Worm (Caenorhabditis elegans): ENCODE data around the gene gcy-19.
"Not testable (repeated sequence)": the region's sequence is repeated elsewhere in the genome, so short reads cannot be mapped to it uniquely, and the experiment has no call there.

gcy-19 gene

DNA sequence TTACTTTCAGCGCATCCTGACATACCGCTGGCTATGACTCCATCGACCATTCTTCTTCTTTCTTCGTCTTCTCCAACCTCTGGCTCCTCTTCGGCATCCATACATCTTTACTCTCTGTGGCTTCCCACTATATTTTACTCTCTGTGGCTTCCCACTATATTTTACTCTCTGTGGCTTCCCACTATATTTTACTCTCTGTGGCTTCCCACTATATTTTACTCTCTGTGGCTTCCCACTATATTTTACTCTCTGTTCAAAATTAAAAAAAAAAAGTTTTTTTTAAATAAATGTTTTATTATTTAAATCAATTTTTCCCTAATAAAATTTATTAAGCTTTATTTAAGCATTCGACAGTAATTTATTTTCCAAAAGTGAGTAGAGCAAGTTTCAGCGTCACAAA lies 31.4 kb upstream of the gcy-19 start, which contains the start of gene F39E9.14:
Gene F39E9.14, minus strand, starts transcription at position 101 of the 400 bp plus-strand sequence.
- not testable (repeated sequence) for TF ChIP-seq pax-1 (tag; optimal IDR thresholded peaks at IDR 0.05); ama-1 (optimal IDR thresholded peaks at IDR 0.05); odd-2 (tag; optimal IDR thresholded peaks at IDR 0.05)

DNA sequence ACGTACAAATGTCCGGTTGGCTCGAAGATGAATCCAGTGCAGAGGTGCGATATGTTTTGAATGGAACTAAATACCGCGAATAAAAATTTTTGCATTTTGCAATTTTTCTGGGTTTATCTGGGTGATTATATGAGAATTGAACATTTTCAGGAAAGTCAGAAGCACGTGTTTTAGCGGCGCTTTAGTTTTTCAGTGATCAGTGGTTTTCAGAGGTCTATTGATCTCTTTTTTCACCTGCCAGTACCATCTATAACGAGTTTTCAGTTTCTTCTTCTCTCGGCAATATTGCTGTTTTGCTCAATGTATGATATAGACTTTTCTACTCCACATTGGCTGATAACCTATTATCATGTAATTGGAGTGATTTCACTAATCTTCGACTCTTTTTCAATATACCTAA lies 27.9 kb upstream of the gcy-19 start, which contains the start of gene sri-63:
Gene sri-63, plus strand, starts transcription at position 301 of the 400 bp plus-strand sequence.
- TF ChIP-seq madf-2 (tag; optimal IDR thresholded peaks at IDR 0.05) (no peak), nhr-232 (tag; optimal IDR thresholded peaks at IDR 0.05) (no peak), ahr-1 (tag; optimal IDR thresholded peaks at IDR 0.05) (no peak), sox-4 (tag; optimal IDR thresholded peaks at IDR 0.05) (no peak), ets-4 (tag; optimal IDR thresholded peaks at IDR 0.05) (no peak), sox-2 (GFP tag; IDR thresholded peaks at IDR 0.05) (no peak), ceh-24 (tag; optimal IDR thresholded peaks at IDR 0.05) (no peak), ceh-31 (tag; optimal IDR thresholded peaks at IDR 0.05) (no peak), fkh-10 (GFP tag; optimal IDR thresholded peaks at IDR 0.05) (no peak), nfya-1 (tag; optimal IDR thresholded peaks at IDR 0.05) (no peak), ceh-45 (GFP tag; IDR thresholded peaks at IDR 0.05) (no peak)

DNA sequence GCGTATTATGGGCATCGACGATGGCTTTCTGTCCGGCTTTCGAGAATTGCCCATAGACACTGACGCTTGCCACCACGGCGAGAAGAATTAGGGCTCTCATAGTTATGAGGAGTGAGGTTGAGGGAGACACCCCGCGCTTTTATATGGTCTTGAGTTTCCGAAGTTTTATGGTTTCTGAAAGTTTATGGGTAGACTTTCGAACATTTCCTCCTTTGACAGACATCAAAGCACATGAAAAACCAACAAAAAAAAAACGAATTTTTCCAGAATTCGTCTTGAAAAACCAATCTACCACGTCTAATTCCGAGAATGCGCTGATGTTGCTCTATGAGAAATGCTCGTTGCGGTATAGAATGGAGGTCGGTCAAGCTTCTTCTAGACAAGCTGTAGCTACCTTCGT lies 25.4 kb upstream of the gcy-19 start, which contains the start of gene scl-15:
Gene scl-15, minus strand, starts transcription at position 101 of the 400 bp plus-strand sequence.
- TF ChIP-seq madf-2 (tag; optimal IDR thresholded peaks at IDR 0.05), result no peak
- TF ChIP-seq pag-3 (tag; optimal IDR thresholded peaks at IDR 0.05; ENCODE audit: borderline replicate concordance), result no peak
- no peak for TF ChIP-seq che-1 (tag; optimal IDR thresholded peaks at IDR 0.05)
- no peak for TF ChIP-seq ceh-2 (tag; optimal IDR thresholded peaks at IDR 0.05)
- no peak for TF ChIP-seq dmd-4 (tag; optimal IDR thresholded peaks at IDR 0.05; ENCODE audit: borderline replicate concordance)
- TF ChIP-seq ahr-1 (tag; optimal IDR thresholded peaks at IDR 0.05), result no peak
- no peak for TF ChIP-seq lin-11 (tag; optimal IDR thresholded peaks at IDR 0.05)
- TF ChIP-seq elt-2 (tag; optimal IDR thresholded peaks at IDR 0.05), result no peak
- TF ChIP-seq ets-4 (tag; optimal IDR thresholded peaks at IDR 0.05), result no peak
- TF ChIP-seq hlh-30 (tag; optimal IDR thresholded peaks at IDR 0.05; ENCODE audit: insufficient read depth), result no peak
- no peak for TF ChIP-seq pat-9 (tag; optimal IDR thresholded peaks at IDR 0.05)
- TF ChIP-seq ceh-24 (tag; optimal IDR thresholded peaks at IDR 0.05), result no peak
- TF ChIP-seq pha-2 (tag; optimal IDR thresholded peaks at IDR 0.05), result no peak
- TF ChIP-seq ceh-9 (tag; optimal IDR thresholded peaks at IDR 0.05), result no peak

DNA sequence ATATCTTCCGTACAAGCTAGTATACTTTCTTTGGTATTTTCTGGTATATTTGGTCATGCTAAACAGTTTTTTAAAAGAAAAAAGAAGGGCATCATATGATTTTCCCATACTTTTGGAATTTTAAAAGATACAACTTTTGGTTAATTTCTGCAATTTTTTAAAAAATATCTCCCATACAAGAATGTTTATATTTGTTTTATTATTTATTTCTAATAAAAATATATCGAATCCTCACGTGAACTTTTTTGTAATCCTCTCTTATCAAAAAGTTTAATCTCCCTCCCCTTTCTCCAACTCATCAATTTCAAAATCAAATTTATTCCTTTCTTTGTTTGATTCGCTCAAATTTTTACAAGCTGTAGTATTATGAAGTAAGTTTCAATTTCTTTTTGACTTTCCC lies 23.2 kb upstream of the gcy-19 start, which contains the start of gene nep-13:
Gene nep-13, plus strand, starts transcription at position 301 of the 400 bp plus-strand sequence.
- no peak for TF ChIP-seq unc-55 (GFP tag; optimal IDR thresholded peaks at IDR 0.05)
- no peak for TF ChIP-seq K09A11.1 (tag; optimal IDR thresholded peaks at IDR 0.05; ENCODE audit: insufficient read depth)

DNA sequence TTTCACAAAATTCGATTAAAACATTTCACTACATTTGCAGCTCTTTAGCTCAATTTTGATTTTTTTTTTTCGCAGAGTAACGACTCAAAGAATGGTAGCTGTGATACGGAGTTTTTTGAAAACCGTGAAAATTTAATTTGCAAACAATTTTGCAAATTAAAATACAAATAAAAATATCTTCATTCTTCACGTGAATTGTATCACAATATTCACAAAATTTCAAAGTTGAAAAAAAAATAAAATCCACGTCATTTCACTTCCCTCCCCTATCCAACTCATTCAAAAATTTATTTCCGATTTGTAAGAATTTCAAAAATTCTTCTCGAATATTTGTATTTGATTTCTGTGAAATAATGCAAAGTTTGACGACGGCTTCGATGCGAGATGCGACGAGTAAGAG lies 19.5 kb upstream of the gcy-19 start, which contains the start of gene wht-4:
Gene wht-4, plus strand, starts transcription at position 301 of the 400 bp plus-strand sequence.
- TF ChIP-seq nhr-232 (tag; optimal IDR thresholded peaks at IDR 0.05) (no peak), eyg-1 (tag; optimal IDR thresholded peaks at IDR 0.05) (no peak), ceh-30 (tag; optimal IDR thresholded peaks at IDR 0.05) (no peak)

DNA sequence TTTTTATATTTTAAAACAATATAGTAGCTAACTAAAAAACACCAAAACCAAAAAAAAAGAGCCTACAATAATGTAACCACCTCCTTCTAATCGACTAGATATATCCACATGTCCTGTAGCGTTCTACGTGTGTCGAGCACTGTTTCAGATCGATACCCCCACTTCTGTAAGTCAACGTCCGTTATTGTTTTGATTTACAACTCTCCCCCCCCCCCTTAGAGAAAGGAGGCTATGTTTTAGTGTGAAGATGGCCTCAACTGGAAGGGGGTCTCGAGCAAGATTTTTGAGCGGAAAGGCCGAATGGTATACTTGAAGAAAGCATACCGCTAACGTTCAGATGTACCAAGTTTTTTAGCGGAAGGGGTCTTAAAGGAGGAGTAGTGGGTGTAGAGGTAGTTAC lies 18.5 kb upstream of the gcy-19 start, which contains the start of gene F02E11.4:
Gene F02E11.4, minus strand, starts transcription at position 101 of the 400 bp plus-strand sequence.
- TF ChIP-seq hlh-8 (tag; optimal IDR thresholded peaks at IDR 0.05) (no peak), Y22D7AL.16 (tag; optimal IDR thresholded peaks at IDR 0.05) (no peak), ceh-14 (tag; optimal IDR thresholded peaks at IDR 0.05) (no peak), dve-1 (tag; optimal IDR thresholded peaks at IDR 0.05) (no peak), pat-9 (tag; optimal IDR thresholded peaks at IDR 0.05) (no peak), pag-3 (tag; optimal IDR thresholded peaks at IDR 0.05; ENCODE audit: borderline replicate concordance) (no peak), ahr-1 (tag; optimal IDR thresholded peaks at IDR 0.05) (no peak), ama-1 (optimal IDR thresholded peaks at IDR 0.05) (no peak), nhr-11 (tag; optimal IDR thresholded peaks at IDR 0.05) (no peak), nfya-1 (tag; optimal IDR thresholded peaks at IDR 0.05) (no peak), ceh-22 (tag; optimal IDR thresholded peaks at IDR 0.05) (no peak), lim-6 (tag; optimal IDR thresholded peaks at IDR 0.05) (no peak), gmeb-2 (tag; optimal IDR thresholded peaks at IDR 0.05) (no peak), fax-1 (tag; optimal IDR thresholded peaks at IDR 0.05) (no peak), pax-1 (tag; optimal IDR thresholded peaks at IDR 0.05) (no peak), fkh-10 (GFP tag; optimal IDR thresholded peaks at IDR 0.05) (no peak), unc-3 (GFP tag; conservative IDR thresholded peaks at IDR 0.05) (no peak), unc-3 (tag; optimal IDR thresholded peaks at IDR 0.05) (no peak), pros-1 (tag; optimal IDR thresholded peaks at IDR 0.05) (no peak)

All from whole organism, late embryonic.